Worm (Caenorhabditis elegans): ENCODE results near the gene H39E23.2.

DNA sequence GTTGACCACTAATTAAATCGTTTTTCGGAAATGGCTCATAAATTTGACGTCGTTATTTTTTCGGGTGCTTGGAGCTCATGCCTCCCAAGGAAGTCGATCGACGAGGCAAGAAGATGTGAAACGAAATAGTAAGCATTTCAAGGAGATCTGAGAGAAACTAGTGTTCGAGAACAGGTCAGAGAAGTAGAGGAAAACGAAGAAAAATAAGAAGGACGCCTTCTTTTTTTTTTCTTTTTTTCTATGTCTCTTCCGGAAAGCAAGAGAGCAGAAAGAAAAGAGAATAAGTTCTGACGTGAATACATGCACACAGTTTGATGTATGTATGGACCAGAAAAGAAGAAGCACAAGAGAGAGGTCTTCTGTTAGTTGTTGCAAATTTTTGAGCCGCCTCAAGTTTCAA lies 33.5 kb downstream of the H39E23.2 start:
- TF ChIP-seq egl-27 (tag; optimal IDR thresholded peaks at IDR 0.05), result no peak
- TF ChIP-seq R02D3.7 (tag; optimal IDR thresholded peaks at IDR 0.05), result no peak
- no peak for TF ChIP-seq nhr-77 (tag; optimal IDR thresholded peaks at IDR 0.05)
- no peak for TF ChIP-seq alr-1 (tag; optimal IDR thresholded peaks at IDR 0.05)
- no peak for TF ChIP-seq lin-11 (tag; optimal IDR thresholded peaks at IDR 0.05)
- TF ChIP-seq dmd-4 (tag; optimal IDR thresholded peaks at IDR 0.05), result no peak

All from whole organism, L2 larva.